Fruit fly (Drosophila melanogaster) whole organism, embryonic: ENCODE measurements around the gene CG13032.

Source experiments
- pho ChIP-seq: fragments of 200-800 bp; sonication (Bioruptor generic); optimal IDR thresholded peaks from 2 replicates; lab custom pipeline; 2016; ENCODE audit warnings: missing biosample characterization, missing genetic modification characterization
- tio ChIP-seq: fragments of 200-800 bp; sonication (Bioruptor generic); optimal IDR thresholded peaks from 2 replicates; lab custom pipeline; 2017; ENCODE audit warnings: missing biosample characterization, missing genetic modification characterization, inconsistent platforms

dm6 chr3L:16670195-16670594 lies 3.6 kb upstream of the CG13032 start:
- peak; percentile 10 for TF ChIP-seq pho (GFP tag; lab: Kevin White, UChicago)
- no peak for TF ChIP-seq tio (GFP tag; lab: Kevin White, UChicago)
